ENCODE assay signal across 1 fruit fly cellular context in the genomic region with DNA sequence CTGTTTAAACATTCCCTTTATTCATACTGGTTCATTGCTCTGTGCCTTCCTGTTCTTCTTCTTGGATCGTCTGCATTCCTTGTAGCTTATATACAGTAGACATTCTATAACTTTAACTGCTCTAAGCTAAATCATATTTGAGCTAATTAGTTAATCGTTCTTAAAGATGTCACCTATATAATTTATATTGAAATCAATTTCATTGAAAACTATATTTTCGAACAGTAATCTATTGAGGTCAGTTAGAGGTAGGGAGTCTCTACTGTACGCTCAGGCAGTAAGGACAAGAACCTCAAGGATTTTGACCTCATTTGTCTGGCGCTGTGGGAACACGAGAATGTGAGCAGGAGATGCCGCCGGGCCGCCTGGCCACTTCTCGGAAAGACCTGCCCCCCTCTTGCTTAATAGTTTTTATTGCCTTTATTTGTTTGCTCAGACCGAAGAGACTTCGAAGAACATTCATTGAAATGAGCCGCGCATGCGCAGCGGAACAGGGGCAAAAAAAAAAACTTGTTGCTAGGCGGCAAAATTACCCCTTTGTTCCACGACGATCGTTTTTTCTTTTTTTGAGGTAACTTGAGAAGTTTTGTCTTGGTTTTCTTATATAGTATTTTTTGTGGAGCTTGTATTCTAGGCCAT.
TF ChIP-seq lines count a peak whose summit lies in the region.

No protein-coding gene starts in this region.

TF ChIP-seq in whole organism, embryonic, 481 proteins besides CTCF, POLR2A, EP300 and RAD21 (continued from another document and continues in another):
- TF ChIP-seq Dip2 (GFP tag; IDR thresholded peaks at IDR 0.05; lab: Robert Waterston, UW) (no peak), jumu (GFP tag; optimal IDR thresholded peaks at IDR 0.05; lab: Kevin White, UChicago) (no peak), trem (tag; optimal IDR thresholded peaks at IDR 0.05; lab: Kevin White, UChicago) (no peak), CG6854 (GFP tag; optimal IDR thresholded peaks at IDR 0.05; lab: Kevin White, UChicago) (no peak), knrl (GFP tag; IDR thresholded peaks at IDR 0.05; lab: Robert Waterston, UW; ENCODE audit: partially characterized antibody) (no peak), Ets65A (GFP tag; lab: Kevin White, UChicago) (no peak), CG12219 (GFP tag; optimal IDR thresholded peaks at IDR 0.05; lab: Kevin White, UChicago) (no peak), fd64A (GFP tag; optimal IDR thresholded peaks at IDR 0.05; lab: Kevin White, UChicago) (no peak), bbx (GFP tag; IDR thresholded peaks at IDR 0.05; lab: Robert Waterston, UW; ENCODE audit: partially characterized antibody) (no peak), unpg (GFP tag; optimal IDR thresholded peaks at IDR 0.05; lab: Kevin White, UChicago) (peak; percentile 38), Ravus (GFP tag; IDR thresholded peaks at IDR 0.05; lab: Robert Waterston, UW) (no peak), CG33213 (GFP tag; optimal IDR thresholded peaks at IDR 0.05; lab: Kevin White, UChicago) (no peak), HHEX (GFP tag; optimal IDR thresholded peaks at IDR 0.05; lab: Kevin White, UChicago) (no peak), disco-r (GFP tag; optimal IDR thresholded peaks at IDR 0.05; lab: Kevin White, UChicago) (no peak), amos (GFP tag; IDR thresholded peaks at IDR 0.05; lab: Robert Waterston, UW; ENCODE audit: partially characterized antibody) (no peak), CG6175 (GFP tag; IDR thresholded peaks at IDR 0.05; lab: Robert Waterston, UW) (no peak), CG16863 (GFP tag; optimal IDR thresholded peaks at IDR 0.05; lab: Kevin White, UChicago) (no peak), lmd (GFP tag; IDR thresholded peaks at IDR 0.05; lab: Robert Waterston, UW) (peak; percentile 42; the same call in 1 of the 2 replicates), vnd (GFP tag; IDR thresholded peaks at IDR 0.05; lab: Robert Waterston, UW; ENCODE audit: partially characterized antibody) (no peak), CG2120 (GFP tag; optimal IDR thresholded peaks at IDR 0.05; lab: Kevin White, UChicago) (no peak), dpn (GFP tag; optimal IDR thresholded peaks at IDR 0.05; lab: Kevin White, UChicago) (peak in 1 of 2 experiments; percentile 7), pita (GFP tag; optimal IDR thresholded peaks at IDR 0.05; lab: Kevin White, UChicago) (no peak), grau (tag; optimal IDR thresholded peaks at IDR 0.05; lab: Kevin White, UChicago) (peak; percentile 96), shn (GFP tag; optimal IDR thresholded peaks at IDR 0.05; lab: Kevin White, UChicago) (no peak), Oaz (GFP tag; IDR thresholded peaks at IDR 0.05; lab: Robert Waterston, UW) (no peak), CG14441 (GFP tag; IDR thresholded peaks at IDR 0.05; lab: Robert Waterston, UW) (no peak), CG3163 (GFP tag; optimal IDR thresholded peaks at IDR 0.05; lab: Kevin White, UChicago) (no peak), CG2202 (tag; optimal IDR thresholded peaks at IDR 0.05; lab: Kevin White, UChicago) (peak; percentile 1), h (optimal IDR thresholded peaks at IDR 0.05; lab: Kevin White, UChicago) (no peak), Ets97D (GFP tag; optimal IDR thresholded peaks at IDR 0.05; lab: Kevin White, UChicago) (no peak), Asciz (GFP tag; optimal IDR thresholded peaks at IDR 0.05; lab: Kevin White, UChicago) (no peak), ken (GFP tag; IDR thresholded peaks at IDR 0.05; lab: Robert Waterston, UW) (no peak), CG3065 (GFP tag; optimal IDR thresholded peaks at IDR 0.05; lab: Kevin White, UChicago) (no peak), CG12659 (GFP tag; optimal IDR thresholded peaks at IDR 0.05; lab: Kevin White, UChicago) (no peak), Atf6 (GFP tag; IDR thresholded peaks at IDR 0.05; lab: Robert Waterston, UW) (no peak), corto (GFP tag; optimal IDR thresholded peaks at IDR 0.05; lab: Kevin White, UChicago) (no peak), Abd-B (GFP tag; optimal IDR thresholded peaks at IDR 0.05; lab: Kevin White, UChicago) (no peak), Spps (tag; optimal IDR thresholded peaks at IDR 0.05; lab: Kevin White, UChicago) (no peak), sisA (GFP tag; IDR thresholded peaks at IDR 0.05; lab: Robert Waterston, UW) (no peak), CG7839 (tag; optimal IDR thresholded peaks at IDR 0.05; lab: Kevin White, UChicago) (peak; percentile 45), CG8478 (optimal IDR thresholded peaks at IDR 0.05; lab: Kevin White, UChicago) (no peak), ham (GFP tag; IDR thresholded peaks at IDR 0.05; lab: Robert Waterston, UW) (no peak), H2.0 (GFP tag; IDR thresholded peaks at IDR 0.05; lab: Robert Waterston, UW) (no peak), dm (GFP tag; optimal IDR thresholded peaks at IDR 0.05; lab: Kevin White, UChicago) (no peak), Trl (optimal IDR thresholded peaks at IDR 0.05; lab: Kevin White, UChicago) (no peak), Trl (GFP tag; optimal IDR thresholded peaks at IDR 0.05; lab: Kevin White, UChicago) (no peak), Stat92E (GFP tag; optimal IDR thresholded peaks at IDR 0.05; lab: Kevin White, UChicago) (peak in 1 of 3 experiments; percentile 84), dmrt99B (tag; optimal IDR thresholded peaks at IDR 0.05; lab: Kevin White, UChicago) (peak; percentile 40), CG17328 (GFP tag; IDR thresholded peaks at IDR 0.05; lab: Robert Waterston, UW) (peak; percentile 49; the same call in 1 of the 2 replicates), CG4282 (GFP tag; optimal IDR thresholded peaks at IDR 0.05; lab: Kevin White, UChicago) (no peak), sens (GFP tag; lab: Kevin White, UChicago) (peak; percentile 95), Poxn (GFP tag; IDR thresholded peaks at IDR 0.05; lab: Robert Waterston, UW) (no peak), rib (GFP tag; IDR thresholded peaks at IDR 0.05; lab: Robert Waterston, UW) (no peak), ac (GFP tag; optimal IDR thresholded peaks at IDR 0.05; lab: Kevin White, UChicago) (peak; percentile 23), ssp (GFP tag; IDR thresholded peaks at IDR 0.05; lab: Robert Waterston, UW) (no peak), CG12236 (GFP tag; optimal IDR thresholded peaks at IDR 0.05; lab: Kevin White, UChicago) (no peak), Blimp-1 (GFP tag; optimal IDR thresholded peaks at IDR 0.05; lab: Kevin White, UChicago) (peak; percentile 63), bowl (GFP tag; IDR thresholded peaks at IDR 0.05; lab: Robert Waterston, UW) (no peak), Hr39 (optimal IDR thresholded peaks at IDR 0.05; lab: Kevin White, UChicago) (no peak), CG2875 (GFP tag; optimal IDR thresholded peaks at IDR 0.05; lab: Kevin White, UChicago) (no peak), Dfd (GFP tag; optimal IDR thresholded peaks at IDR 0.05; lab: Kevin White, UChicago) (no peak), CG12299 (tag; optimal IDR thresholded peaks at IDR 0.05; lab: Kevin White, UChicago) (no peak), zfh2 (GFP tag; optimal IDR thresholded peaks at IDR 0.05; lab: Kevin White, UChicago) (no peak), Doc2 (GFP tag; IDR thresholded peaks at IDR 0.05; lab: Robert Waterston, UW) (no peak), CG10274 (GFP tag; optimal IDR thresholded peaks at IDR 0.05; lab: Kevin White, UChicago) (no peak), CG14667 (GFP tag; IDR thresholded peaks at IDR 0.05; lab: Robert Waterston, UW) (0 out of 2 replicates have a peak, but pooled peaks have one; percentile 24), row (GFP tag; IDR thresholded peaks at IDR 0.05; lab: Robert Waterston, UW) (peak; percentile 55), Max (GFP tag; optimal IDR thresholded peaks at IDR 0.05; lab: Kevin White, UChicago) (no peak), gro (GFP tag; optimal IDR thresholded peaks at IDR 0.05; lab: Kevin White, UChicago) (no peak), CG16813 (GFP tag; IDR thresholded peaks at IDR 0.05; lab: Robert Waterston, UW; ENCODE audit: partially characterized antibody) (no peak), CG7987 (GFP tag; optimal IDR thresholded peaks at IDR 0.05; lab: Kevin White, UChicago) (no peak), CG11696 (GFP tag; IDR thresholded peaks at IDR 0.05; lab: Robert Waterston, UW) (no peak), GATAe (GFP tag; conservative IDR thresholded peaks at IDR 0.05; lab: Robert Waterston, UW) (no peak), Rx (GFP tag; IDR thresholded peaks at IDR 0.05; lab: Robert Waterston, UW) (no peak), ftz-f1 (GFP tag; optimal IDR thresholded peaks at IDR 0.05; lab: Kevin White, UChicago) (no peak), Atf-2 (GFP tag; optimal IDR thresholded peaks at IDR 0.05; lab: Kevin White, UChicago) (no peak), al (GFP tag; IDR thresholded peaks at IDR 0.05; lab: Robert Waterston, UW) (no peak), ap (GFP tag; IDR thresholded peaks at IDR 0.05; lab: Robert Waterston, UW) (no peak), fu2 (GFP tag; optimal IDR thresholded peaks at IDR 0.05; lab: Kevin White, UChicago) (no peak), CG14014 (GFP tag; IDR thresholded peaks at IDR 0.05; lab: Robert Waterston, UW) (no peak), HLHmδ (GFP tag; optimal IDR thresholded peaks at IDR 0.05; lab: Kevin White, UChicago) (no peak), cato (GFP tag; optimal IDR thresholded peaks at IDR 0.05; lab: Kevin White, UChicago; ENCODE audit: borderline replicate concordance) (no peak), NfI (GFP tag; optimal IDR thresholded peaks at IDR 0.05; lab: Kevin White, UChicago) (no peak), CG31441 (GFP tag; IDR thresholded peaks at IDR 0.05; lab: Robert Waterston, UW) (peak; percentile 63), CG8281 (tag; optimal IDR thresholded peaks at IDR 0.05; lab: Kevin White, UChicago) (no peak), Bgb (GFP tag; IDR thresholded peaks at IDR 0.05; lab: Robert Waterston, UW; ENCODE audit: partially characterized antibody) (no peak), CG2712 (tag; optimal IDR thresholded peaks at IDR 0.05; lab: Kevin White, UChicago) (peak; percentile 83), da (GFP tag; optimal IDR thresholded peaks at IDR 0.05; lab: Kevin White, UChicago) (no peak), wor (GFP tag; IDR thresholded peaks at IDR 0.05; lab: Robert Waterston, UW) (no peak), CG8924 (tag; optimal IDR thresholded peaks at IDR 0.05; lab: Kevin White, UChicago) (peak; percentile 57), CG1603 (tag; optimal IDR thresholded peaks at IDR 0.05; lab: Kevin White, UChicago) (peak; percentile 53), CG18476 (GFP tag; optimal IDR thresholded peaks at IDR 0.05; lab: Kevin White, UChicago) (no peak), Taf1 (GFP tag; IDR thresholded peaks at IDR 0.05; lab: Robert Waterston, UW) (no peak), tll (GFP tag; optimal IDR thresholded peaks at IDR 0.05; lab: Kevin White, UChicago) (no peak), CG3847 (GFP tag; IDR thresholded peaks at IDR 0.05; lab: Robert Waterston, UW) (no peak), CG9215 (GFP tag; IDR thresholded peaks at IDR 0.05; lab: Robert Waterston, UW) (no peak), CG32767 (GFP tag; IDR thresholded peaks at IDR 0.05; lab: Robert Waterston, UW) (no peak), CG14860 (GFP tag; IDR thresholded peaks at IDR 0.05; lab: Robert Waterston, UW; ENCODE audit: partially characterized antibody) (no peak), CG10979 (tag; optimal IDR thresholded peaks at IDR 0.05; lab: Kevin White, UChicago) (peak; percentile 79), CG1647 (GFP tag; optimal IDR thresholded peaks at IDR 0.05; lab: Kevin White, UChicago) (no peak), CG8290 (GFP tag; optimal IDR thresholded peaks at IDR 0.05; lab: Kevin White, UChicago) (no peak), CG8290 (tag; optimal IDR thresholded peaks at IDR 0.05; lab: Kevin White, UChicago) (no peak), ci (GFP tag; IDR thresholded peaks at IDR 0.05; lab: Robert Waterston, UW) (no peak), chinmo (GFP tag; IDR thresholded peaks at IDR 0.05; lab: Robert Waterston, UW; ENCODE audit: partially characterized antibody) (no peak), CG31224 (GFP tag; IDR thresholded peaks at IDR 0.05; lab: Robert Waterston, UW) (no peak), D19A (tag; optimal IDR thresholded peaks at IDR 0.05; lab: Kevin White, UChicago) (peak; percentile 50), lab (GFP tag; optimal IDR thresholded peaks at IDR 0.05; lab: Kevin White, UChicago) (no peak), Myb (GFP tag; optimal IDR thresholded peaks at IDR 0.05; lab: Kevin White, UChicago) (no peak), en (GFP tag; optimal IDR thresholded peaks at IDR 0.05; lab: Kevin White, UChicago) (no peak), CG9437 (GFP tag; optimal IDR thresholded peaks at IDR 0.05; lab: Kevin White, UChicago) (no peak), prd (optimal IDR thresholded peaks at IDR 0.05; lab: Kevin White, UChicago) (no peak), prd (GFP tag; IDR thresholded peaks at IDR 0.05; lab: Robert Waterston, UW) (peak; percentile 91), inv (GFP tag; IDR thresholded peaks at IDR 0.05; lab: Robert Waterston, UW; ENCODE audit: partially characterized antibody) (no peak), Deaf1 (tag; optimal IDR thresholded peaks at IDR 0.05; lab: Kevin White, UChicago) (no peak), CG15073 (GFP tag; optimal IDR thresholded peaks at IDR 0.05; lab: Kevin White, UChicago) (no peak), H15 (GFP tag; IDR thresholded peaks at IDR 0.05; lab: Robert Waterston, UW) (no peak), Hr3 (GFP tag; optimal IDR thresholded peaks at IDR 0.05; lab: Kevin White, UChicago) (peak; percentile 18), CG18764 (GFP tag; optimal IDR thresholded peaks at IDR 0.05; lab: Kevin White, UChicago) (no peak), CG17385 (GFP tag; optimal IDR thresholded peaks at IDR 0.05; lab: Kevin White, UChicago) (peak; percentile 42), CG6272 (GFP tag; IDR thresholded peaks at IDR 0.05; lab: Robert Waterston, UW) (no peak), CG7786 (GFP tag; optimal IDR thresholded peaks at IDR 0.05; lab: Kevin White, UChicago) (no peak), CG18262 (tag; optimal IDR thresholded peaks at IDR 0.05; lab: Kevin White, UChicago) (peak; percentile 77), salm (tag; optimal IDR thresholded peaks at IDR 0.05; lab: Kevin White, UChicago) (no peak), gt (GFP tag; IDR thresholded peaks at IDR 0.05; lab: Robert Waterston, UW) (no peak), CG9817 (tag; optimal IDR thresholded peaks at IDR 0.05; lab: Kevin White, UChicago) (no peak), sr (GFP tag; IDR thresholded peaks at IDR 0.05; lab: Robert Waterston, UW) (no peak), tup (GFP tag; optimal IDR thresholded peaks at IDR 0.05; lab: Kevin White, UChicago) (no peak), fd102C (GFP tag; optimal IDR thresholded peaks at IDR 0.05; lab: Kevin White, UChicago) (peak; percentile 73), Mes4 (GFP tag; optimal IDR thresholded peaks at IDR 0.05; lab: Kevin White, UChicago) (no peak), wek (GFP tag; optimal IDR thresholded peaks at IDR 0.05; lab: Kevin White, UChicago) (no peak), CG10959 (GFP tag; IDR thresholded peaks at IDR 0.05; lab: Robert Waterston, UW) (peak; percentile 76)
